Worm (Caenorhabditis elegans) whole organism, mixed stage, embryonic: Measurements from ENCODE around the gene K12D12.4.

ENCODE experiments used
- blmp-1 ChIP-seq: fragments of 150-350 bp; optimal IDR thresholded peaks from 2 replicates; lab custom pipeline; 2014; ENCODE audit warnings: missing biosample characterization, missing genetic modification characterization
- drap-1 ChIP-seq: fragments of 200-800 bp; sonication (Bioruptor generic); optimal IDR thresholded peaks from 3 replicates; lab custom pipeline; 2018; ENCODE audit warnings: mild to moderate bottlenecking, missing genetic modification characterization, missing compliant biosample characterization
- elt-3 ChIP-seq: fragments of 150-350 bp; optimal IDR thresholded peaks from 2 replicates; lab custom pipeline; 2014; ENCODE audit warnings: missing biosample characterization, missing genetic modification characterization
- lsy-2 ChIP-seq: fragments of 150-350 bp; optimal IDR thresholded peaks from 2 replicates; lab custom pipeline; 2014; ENCODE audit warnings: missing biosample characterization, missing genetic modification characterization
- nhr-2 ChIP-seq: fragments of 150-350 bp; optimal IDR thresholded peaks from 2 replicates; lab custom pipeline; 2014; ENCODE audit warnings: missing biosample characterization, missing genetic modification characterization
- nhr-237 ChIP-seq: fragments of 150-350 bp; optimal IDR thresholded peaks from 2 replicates; lab custom pipeline; 2014; ENCODE audit warnings: missing biosample characterization, missing genetic modification characterization
- nhr-76 ChIP-seq: sonication (generic microtip); optimal IDR thresholded peaks from 2 replicates; lab custom pipeline; 2017; ENCODE audit warnings: missing biosample characterization, missing genetic modification characterization
- pha-4 ChIP-seq: fragments of 150-350 bp; optimal IDR thresholded peaks from 2 replicates; lab custom pipeline; 2018; ENCODE audit warnings: missing biosample characterization, missing genetic modification reagents, missing genetic modification characterization
- sem-2 ChIP-seq: fragments of 200-800 bp; sonication (Bioruptor generic); optimal IDR thresholded peaks from 2 replicates; lab custom pipeline; 2018; ENCODE audit warnings: mild to moderate bottlenecking, missing genetic modification characterization, missing compliant biosample characterization
- snpc-4 ChIP-seq: fragments of 150-350 bp; optimal IDR thresholded peaks from 2 replicates; lab custom pipeline; 2014; ENCODE audit warnings: missing biosample characterization, missing genetic modification characterization
- unc-39 ChIP-seq: fragments of 150-350 bp; optimal IDR thresholded peaks from 2 replicates; lab custom pipeline; 2014; ENCODE audit warnings: missing biosample characterization, missing genetic modification characterization
- unc-62 ChIP-seq: fragments of 150-350 bp; optimal IDR thresholded peaks from 2 replicates; lab custom pipeline; 2014; ENCODE audit warnings: missing biosample characterization, missing genetic modification reagents, missing genetic modification characterization
- zip-8 ChIP-seq: fragments of 150-350 bp; optimal IDR thresholded peaks from 2 replicates; lab custom pipeline; 2014; ENCODE audit warnings: missing biosample characterization, missing genetic modification characterization
- ztf-11 ChIP-seq: fragments of 150-350 bp; optimal IDR thresholded peaks from 2 replicates; lab custom pipeline; 2014; ENCODE audit warnings: missing biosample characterization, missing genetic modification characterization

DNA sequence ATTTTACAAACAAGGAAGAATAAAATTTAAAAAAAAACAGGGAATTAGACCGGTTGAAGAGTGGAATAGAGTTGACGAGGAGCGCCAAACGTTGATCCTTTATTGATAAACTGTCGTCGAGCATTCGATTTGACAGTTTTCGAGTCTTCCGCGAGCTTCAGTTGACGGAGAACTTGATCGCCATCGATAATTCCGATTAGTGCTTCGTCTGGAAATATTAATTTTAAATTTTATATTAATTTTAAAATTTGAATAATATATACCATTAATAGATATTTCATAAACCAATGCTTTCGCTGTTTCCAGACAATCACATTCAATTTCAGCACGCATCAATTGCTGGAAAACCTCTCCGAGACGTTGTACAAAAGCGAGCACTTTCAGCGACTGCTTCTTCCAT, at the start of gene K12D12.4:
- no peak for TF ChIP-seq pha-4 (tag; lab: Kevin White, UChicago)
- no peak for TF ChIP-seq unc-39 (tag; lab: Kevin White, UChicago)
- TF ChIP-seq nhr-76 = no peak
- TF ChIP-seq drap-1 (GFP tag; lab: Kevin White, UChicago) = no peak
- no peak for TF ChIP-seq elt-3
- TF ChIP-seq unc-62 (GFP tag; lab: Kevin White, UChicago) = no peak
- no peak for TF ChIP-seq zip-8
- no peak for TF ChIP-seq snpc-4 (tag; lab: Kevin White, UChicago)
- TF ChIP-seq sem-2 = no peak
- TF ChIP-seq lsy-2 (tag; lab: Kevin White, UChicago) = no peak
- no peak for TF ChIP-seq blmp-1 (tag; lab: Kevin White, UChicago)
- TF ChIP-seq nhr-237 (tag; lab: Kevin White, UChicago) = no peak
- TF ChIP-seq ztf-11 (tag; lab: Kevin White, UChicago) = no peak
- no peak for TF ChIP-seq nhr-2 (tag; lab: Kevin White, UChicago)
